Fruit fly (Drosophila melanogaster) whole organism, embryonic: Measurements from ENCODE around the gene RpS17.
A peak's percentile ranks its signal among the peaks of the same experiment; 100 is the strongest.

ENCODE experiments used
- B-H1 ChIP-seq: fragments of 200-800 bp; sonication (Bioruptor generic); IDR thresholded peaks from 3 replicates; pipeline ENCODE4 v1.3.6; 2022; ENCODE audit warnings: missing biosample characterization, missing genetic modification characterization
- Bgb ChIP-seq: fragments of 200-800 bp; sonication (Bioruptor generic); IDR thresholded peaks from 2 replicates; pipeline ENCODE4 v1.3.6; 2022; ENCODE audit warnings: missing biosample characterization, missing genetic modification characterization; ENCODE audit not compliant: partially characterized antibody
- Blimp-1 ChIP-seq: fragments of 200-800 bp; sonication (Bioruptor generic); optimal IDR thresholded peaks from 3 replicates; lab custom pipeline; 2018; ENCODE audit warnings: missing biosample characterization, missing genetic modification characterization, mild to moderate bottlenecking, moderate library complexity, missing genetic modification reagents
- Bteb2 ChIP-seq: fragments of 200-800 bp; sonication (Bioruptor generic); optimal IDR thresholded peaks from 2 replicates; lab custom pipeline; 2016; ENCODE audit warnings: missing biosample characterization, missing genetic modification characterization
- CG10267 ChIP-seq: fragments of 200-800 bp; sonication (Bioruptor generic); optimal IDR thresholded peaks from 2 replicates; lab custom pipeline; 2018; ENCODE audit warnings: missing biosample characterization, mild to moderate bottlenecking, missing genetic modification characterization, moderate library complexity
- CG10565 ChIP-seq: fragments of 200-800 bp; sonication (Bioruptor generic); optimal IDR thresholded peaks from 3 replicates; lab custom pipeline; 2016; ENCODE audit warnings: missing biosample characterization, mild to moderate bottlenecking, missing genetic modification characterization
- CG10654 ChIP-seq: fragments of 200-800 bp; sonication (Bioruptor generic); optimal IDR thresholded peaks from 2 replicates; lab custom pipeline; 2016; ENCODE audit warnings: missing biosample characterization, missing genetic modification characterization
- CG11093 ChIP-seq: fragments of 200-800 bp; sonication (Bioruptor generic); IDR thresholded peaks from 3 replicates; pipeline ENCODE4 v1.3.6; 2022; ENCODE audit warnings: missing biosample characterization, missing genetic modification characterization
- CG12236 ChIP-seq: fragments of 200-800 bp; sonication (Bioruptor generic); optimal IDR thresholded peaks from 2 replicates; lab custom pipeline; 2016; ENCODE audit warnings: missing biosample characterization, missing genetic modification characterization
- CG15479 ChIP-seq: fragments of 200-800 bp; sonication (Bioruptor generic); optimal IDR thresholded peaks from 3 replicates; lab custom pipeline; 2019; ENCODE audit warnings: missing biosample characterization, mild to moderate bottlenecking, missing genetic modification characterization, moderate library complexity
- CG1603 ChIP-seq: fragments of 200-800 bp; sonication (Bioruptor generic); optimal IDR thresholded peaks from 2 replicates; lab custom pipeline; 2019; ENCODE audit warnings: missing biosample characterization, mild to moderate bottlenecking, missing genetic modification characterization, moderate library complexity
- CG17568 ChIP-seq: fragments of 200-800 bp; sonication (Bioruptor generic); optimal IDR thresholded peaks from 2 replicates; lab custom pipeline; 2018; ENCODE audit warnings: missing biosample characterization, mild to moderate bottlenecking, missing genetic modification characterization, moderate library complexity
- CG2199 ChIP-seq: fragments of 200-800 bp; sonication (Bioruptor generic); IDR thresholded peaks from 3 replicates; pipeline ENCODE4 v1.3.6; 2022; ENCODE audit warnings: missing biosample characterization, missing genetic modification characterization
- CG2889 ChIP-seq: fragments of 200-800 bp; sonication (Bioruptor generic); IDR thresholded peaks from 3 replicates; pipeline ENCODE4 v1.3.6; 2022; ENCODE audit warnings: missing biosample characterization, missing genetic modification characterization
- CG34224 ChIP-seq: fragments of 200-800 bp; sonication (Bioruptor generic); IDR thresholded peaks from 3 replicates; pipeline ENCODE4 v1.3.6; 2022; ENCODE audit warnings: missing biosample characterization, missing genetic modification characterization; ENCODE audit not compliant: partially characterized antibody
- CG34422 ChIP-seq: fragments of 200-800 bp; sonication (Bioruptor generic); IDR thresholded peaks from 3 replicates; pipeline ENCODE4 v1.3.6; 2022; ENCODE audit warnings: missing biosample characterization, missing genetic modification characterization
- CG6813 ChIP-seq: fragments of 200-800 bp; sonication (Bioruptor generic); optimal IDR thresholded peaks from 2 replicates; lab custom pipeline; 2017; ENCODE audit warnings: missing biosample characterization, missing genetic modification characterization, mild to moderate bottlenecking, moderate library complexity, missing genetic modification reagents
- CG7987 ChIP-seq: fragments of 200-800 bp; sonication (Bioruptor generic); optimal IDR thresholded peaks from 2 replicates; lab custom pipeline; 2018; ENCODE audit warnings: missing biosample characterization, mild to moderate bottlenecking, missing genetic modification characterization, moderate library complexity
- CG8478 ChIP-seq: fragments of >200 bp; optimal IDR thresholded peaks from 2 replicates; lab custom pipeline; 2018
- D19B ChIP-seq: fragments of 200-800 bp; sonication (Bioruptor generic); optimal IDR thresholded peaks from 2 replicates; lab custom pipeline; 2017; ENCODE audit warnings: missing biosample characterization, mild to moderate bottlenecking, missing genetic modification characterization
- Drgx ChIP-seq: fragments of 200-800 bp; sonication (Bioruptor generic); IDR thresholded peaks from 2 replicates; pipeline ENCODE4 v1.3.6; 2022; ENCODE audit warnings: missing biosample characterization, missing genetic modification characterization
- E2f1 ChIP-seq: fragments of 200-800 bp; sonication (Bioruptor generic); IDR thresholded peaks from 2 replicates; pipeline ENCODE4 v1.3.6; 2022; ENCODE audit warnings: missing biosample characterization, missing genetic modification characterization
- Eip74EF ChIP-seq, 2 experiments: fragments of 200-800 bp in 1 of 2; fragments of >200 bp in 1 of 2; sonication (Bioruptor generic) in 1 of 2; optimal IDR thresholded peaks; 2 replicates each; lab custom pipeline; 2017 to 2019; ENCODE audit warnings: missing biosample characterization in 2 of 2, missing genetic modification characterization in 2 of 2, mild to moderate bottlenecking in 1 of 2, moderate library complexity in 1 of 2
- HLHmδ ChIP-seq: fragments of 200-800 bp; sonication (Bioruptor generic); optimal IDR thresholded peaks from 2 replicates; lab custom pipeline; 2018; ENCODE audit warnings: missing biosample characterization, mild to moderate bottlenecking, missing genetic modification characterization, moderate library complexity
- Kr ChIP-seq: fragments of 200-800 bp; sonication (Bioruptor generic); optimal IDR thresholded peaks from 2 replicates; lab custom pipeline; 2017; ENCODE audit warnings: missing biosample characterization, mild to moderate bottlenecking, missing genetic modification characterization
- Med ChIP-seq: fragments of 200-800 bp; sonication (Bioruptor generic); peaks from one replicate; lab custom pipeline; 2016; ENCODE audit warnings: missing biosample characterization, missing genetic modification characterization, mild to moderate bottlenecking, inconsistent platforms, moderate library complexity
- Mrtf ChIP-seq: fragments of 200-800 bp; sonication (Bioruptor generic); IDR thresholded peaks from 3 replicates; pipeline ENCODE4 v1.3.6; 2022; ENCODE audit warnings: missing biosample characterization, missing genetic modification characterization
- NC2α ChIP-seq: fragments of 200-800 bp; sonication (Bioruptor generic); optimal IDR thresholded peaks from 2 replicates; lab custom pipeline; 2016; ENCODE audit warnings: missing biosample characterization, missing genetic modification characterization
- NFAT ChIP-seq: fragments of 200-800 bp; sonication (Bioruptor generic); IDR thresholded peaks from 2 replicates; pipeline ENCODE4 v1.3.6; 2022; ENCODE audit warnings: missing biosample characterization, missing genetic modification characterization
- Neu2 ChIP-seq: fragments of 200-800 bp; sonication (Bioruptor generic); optimal IDR thresholded peaks from 3 replicates; lab custom pipeline; 2016; ENCODE audit warnings: missing biosample characterization, missing genetic modification characterization, borderline replicate concordance
- Nf-YA ChIP-seq: fragments of 200-800 bp; sonication (Bioruptor generic); IDR thresholded peaks from 2 replicates; pipeline ENCODE4 v1.3.6; 2022; ENCODE audit warnings: missing biosample characterization, missing genetic modification characterization
- Oaz ChIP-seq: fragments of 200-800 bp; sonication (Bioruptor generic); IDR thresholded peaks from 2 replicates; pipeline ENCODE4 v1.3.6; 2022; ENCODE audit warnings: missing biosample characterization, missing genetic modification characterization
- PHDP ChIP-seq: fragments of 200-800 bp; sonication (Bioruptor generic); optimal IDR thresholded peaks from 3 replicates; lab custom pipeline; 2018; ENCODE audit warnings: missing biosample characterization, mild to moderate bottlenecking, missing genetic modification characterization, moderate library complexity
- Sox100B ChIP-seq: fragments of 200-800 bp; sonication (Bioruptor generic); optimal IDR thresholded peaks from 3 replicates; lab custom pipeline; 2018; ENCODE audit warnings: missing biosample characterization, mild to moderate bottlenecking, missing genetic modification characterization
- Sox102F ChIP-seq: fragments of 200-800 bp; sonication (Bioruptor generic); optimal IDR thresholded peaks from 2 replicates; lab custom pipeline; 2018; ENCODE audit warnings: missing biosample characterization, mild to moderate bottlenecking, missing genetic modification characterization, moderate library complexity
- bsh ChIP-seq, 2 experiments: fragments of 200-800 bp; sonication (Bioruptor generic); optimal IDR thresholded peaks; 2 replicates each; lab custom pipeline; 2017 to 2018; ENCODE audit warnings: mild to moderate bottlenecking in 2 of 2, missing biosample characterization in 2 of 2, missing genetic modification characterization in 2 of 2, moderate library complexity in 1 of 2
- chif ChIP-seq, 2 experiments: fragments of 200-800 bp; sonication (Bioruptor generic); optimal IDR thresholded peaks; 3 replicates each; lab custom pipeline; 2016; ENCODE audit warnings: missing biosample characterization in 2 of 2, missing genetic modification characterization in 2 of 2
- crp ChIP-seq, 2 experiments: fragments of 200-800 bp; sonication (Bioruptor generic); optimal IDR thresholded peaks; 2 replicates in 1 of 2; 3 replicates in 1 of 2; lab custom pipeline; 2017; ENCODE audit warnings: missing biosample characterization in 2 of 2, missing genetic modification characterization in 2 of 2, mild to moderate bottlenecking in 1 of 2, moderate library complexity in 1 of 2
- dpn ChIP-seq, 2 experiments: fragments of 200-800 bp; sonication (Bioruptor generic); optimal IDR thresholded peaks; 3 replicates each; lab custom pipeline; 2016; ENCODE audit warnings: missing biosample characterization in 2 of 2, missing genetic modification characterization in 2 of 2
- ftz-f1 ChIP-seq: fragments of 200-800 bp; sonication (Bioruptor generic); optimal IDR thresholded peaks from 2 replicates; lab custom pipeline; 2016; ENCODE audit warnings: missing biosample characterization, missing genetic modification characterization
- jumu ChIP-seq: fragments of 200-800 bp; sonication (Bioruptor generic); optimal IDR thresholded peaks from 3 replicates; lab custom pipeline; 2016; ENCODE audit warnings: missing biosample characterization, missing genetic modification characterization
- ken ChIP-seq: fragments of 200-800 bp; sonication (Bioruptor generic); IDR thresholded peaks from 3 replicates; pipeline ENCODE4 v1.3.6; 2022; ENCODE audit warnings: missing biosample characterization, missing genetic modification characterization
- mld ChIP-seq: fragments of 200-800 bp; sonication (Bioruptor generic); IDR thresholded peaks from 3 replicates; pipeline ENCODE4 v1.3.6; 2022; ENCODE audit warnings: missing biosample characterization, missing genetic modification characterization; ENCODE audit not compliant: partially characterized antibody
- sens ChIP-seq: fragments of 200-800 bp; sonication (Bioruptor generic); peaks from one replicate; lab custom pipeline; 2016; ENCODE audit warnings: missing biosample characterization, missing genetic modification characterization
- slp2 ChIP-seq: fragments of 200-800 bp; sonication (Bioruptor generic); optimal IDR thresholded peaks from 2 replicates; lab custom pipeline; 2016; ENCODE audit warnings: missing biosample characterization, missing genetic modification characterization
- sqz ChIP-seq: fragments of 200-800 bp; sonication (Bioruptor generic); optimal IDR thresholded peaks from 3 replicates; lab custom pipeline; 2018; ENCODE audit warnings: missing biosample characterization, mild to moderate bottlenecking, missing genetic modification characterization
- tin ChIP-seq: fragments of 200-800 bp; sonication (Bioruptor generic); optimal IDR thresholded peaks from 3 replicates; lab custom pipeline; 2016; ENCODE audit warnings: missing biosample characterization, missing genetic modification characterization
- wdn ChIP-seq: fragments of 200-800 bp; sonication (Bioruptor generic); IDR thresholded peaks from 2 replicates; pipeline ENCODE4 v1.3.6; 2022; ENCODE audit warnings: missing biosample characterization, missing genetic modification characterization

Gene RpS17

dm6 chr3L:9461670-9462246 lies 32.1 kb upstream of the RpS17 start (continued):
- TF ChIP-seq Kr (GFP tag; lab: Kevin White, UChicago): peak; percentile 100
- TF ChIP-seq Neu2: peak; percentile 44
- TF ChIP-seq Med (GFP tag; lab: Kevin White, UChicago): peak; percentile 95
- TF ChIP-seq Sox100B (GFP tag; lab: Kevin White, UChicago): no peak
- no peak for TF ChIP-seq CG10565 (GFP tag; lab: Kevin White, UChicago)
- TF ChIP-seq D19B (GFP tag; lab: Kevin White, UChicago): no peak
- peak; percentile 3 for TF ChIP-seq Blimp-1 (GFP tag; lab: Kevin White, UChicago)
- TF ChIP-seq Mrtf: peak; percentile 57; the same call in 1 of the 3 replicates
- no peak for TF ChIP-seq tin (GFP tag; lab: Kevin White, UChicago)
- TF ChIP-seq ftz-f1 (GFP tag; lab: Kevin White, UChicago): peak; percentile 54
- TF ChIP-seq dpn (GFP tag; optimal IDR thresholded peaks at IDR 0.05; lab: Kevin White, UChicago): peak in 1 of 2 experiments; percentile 27
- peak; percentile 87 for TF ChIP-seq sens (GFP tag; lab: Kevin White, UChicago)
- no peak for TF ChIP-seq CG10267 (tag; lab: Kevin White, UChicago)
- TF ChIP-seq CG15479 (GFP tag; lab: Kevin White, UChicago): peak; percentile 86
- no peak for TF ChIP-seq CG6813 (GFP tag; lab: Kevin White, UChicago)
- peak; percentile 47 for TF ChIP-seq NFAT
- TF ChIP-seq CG8478 (lab: Kevin White, UChicago): no peak
- peak; percentile 48; the same call in 1 of the 3 replicates for TF ChIP-seq mld (GFP tag; lab: Robert Waterston, UW)
- TF ChIP-seq CG7987 (GFP tag; lab: Kevin White, UChicago): peak; percentile 16
- TF ChIP-seq ken: peak; percentile 54; the same call in 1 of the 3 replicates
- TF ChIP-seq CG12236 (GFP tag; lab: Kevin White, UChicago): peak; percentile 5
- peak; percentile 49 for TF ChIP-seq CG10654 (GFP tag; lab: Kevin White, UChicago)
- TF ChIP-seq Eip74EF (GFP tag; optimal IDR thresholded peaks at IDR 0.05; lab: Kevin White, UChicago): no peak
- TF ChIP-seq CG2889 (GFP tag; lab: Robert Waterston, UW): peak; percentile 45; the same call in 1 of the 3 replicates
- peak; percentile 54; the same call in 1 of the 2 replicates for TF ChIP-seq wdn
- TF ChIP-seq Sox102F (GFP tag; lab: Kevin White, UChicago): peak; percentile 54
- TF ChIP-seq crp (GFP tag; optimal IDR thresholded peaks at IDR 0.05; lab: Kevin White, UChicago): peak in 1 of 2 experiments; percentile 17
- peak; percentile 73; the same call in 2 of the 3 replicates for TF ChIP-seq CG2199 (GFP tag; lab: Robert Waterston, UW)
- TF ChIP-seq slp2: peak; percentile 12
- TF ChIP-seq CG17568 (GFP tag; lab: Kevin White, UChicago): peak; percentile 7
- TF ChIP-seq HLHmδ (GFP tag; lab: Kevin White, UChicago): peak; percentile 32
- TF ChIP-seq E2f1 (GFP tag; lab: Robert Waterston, UW): peak; percentile 19; the same call in 1 of the 2 replicates
- peak; percentile 18; the same call in 2 of the 3 replicates for TF ChIP-seq B-H1 (GFP tag; lab: Robert Waterston, UW)
- no peak for TF ChIP-seq Bteb2 (GFP tag; lab: Kevin White, UChicago)
- TF ChIP-seq bsh (GFP tag; optimal IDR thresholded peaks at IDR 0.05; lab: Kevin White, UChicago): peak in 1 of 2 experiments; percentile 62
- TF ChIP-seq Nf-YA (GFP tag; lab: Robert Waterston, UW): peak; percentile 36; the same call in 1 of the 2 replicates
- peak; percentile 2 for TF ChIP-seq PHDP (tag; lab: Kevin White, UChicago)
- peak in 1 of 2 experiments; percentile 38 for TF ChIP-seq chif (GFP tag; optimal IDR thresholded peaks at IDR 0.05; lab: Kevin White, UChicago)
- TF ChIP-seq CG11093 (GFP tag; lab: Robert Waterston, UW): no peak
- peak; percentile 41; the same call in 1 of the 3 replicates for TF ChIP-seq CG34422
- peak; percentile 79 for TF ChIP-seq CG1603 (tag; lab: Kevin White, UChicago)
- no peak for TF ChIP-seq sqz (GFP tag; lab: Kevin White, UChicago)
- no peak for TF ChIP-seq NC2α (GFP tag; lab: Kevin White, UChicago)
- 0 out of 2 replicates have a peak, but pooled peaks have one; percentile 19 for TF ChIP-seq Oaz (GFP tag; lab: Robert Waterston, UW)
- peak; percentile 16; the same call in 1 of the 2 replicates for TF ChIP-seq Bgb (GFP tag; lab: Robert Waterston, UW)
- 0 out of 3 replicates have a peak, but pooled peaks have one; percentile 26 for TF ChIP-seq CG34224 (GFP tag; lab: Robert Waterston, UW)
- peak; percentile 58 for TF ChIP-seq jumu (GFP tag; lab: Kevin White, UChicago)
- peak; percentile 15; the same call in 1 of the 2 replicates for TF ChIP-seq Drgx (GFP tag; lab: Robert Waterston, UW)
